Worm (Caenorhabditis elegans) whole organism, L4 larva: ENCODE measurements around the gene ssp-36.

Experiments
- F26F4.8 ChIP-seq: fragments of 200-800 bp; sonication (Bioruptor generic); conservative IDR thresholded peaks from 2 replicates; pipeline ENCODE4 v1.3.6; 2022; ENCODE audit warnings: missing genetic modification characterization, missing compliant biosample characterization
- F37D6.2 ChIP-seq: sonication (generic microtip); optimal IDR thresholded peaks from 2 replicates; lab custom pipeline; 2016; ENCODE audit warnings: mild to moderate bottlenecking, missing genetic modification characterization, missing compliant biosample characterization
- T20F7.1 ChIP-seq: fragments of 200-800 bp; sonication (Bioruptor generic); optimal IDR thresholded peaks from 2 replicates; lab custom pipeline; 2018; ENCODE audit warnings: mild to moderate bottlenecking, missing genetic modification characterization, missing compliant biosample characterization
- Y105C5A.15 ChIP-seq: fragments of 200-800 bp; sonication (Bioruptor generic); IDR thresholded peaks from 2 replicates; pipeline ENCODE4 v1.3.6; 2022; ENCODE audit warnings: missing genetic modification characterization, missing compliant biosample characterization
- Y75B8A.6 ChIP-seq: fragments of 200-800 bp; sonication (Bioruptor generic); IDR thresholded peaks from 2 replicates; pipeline ENCODE4 v1.3.6; 2022; ENCODE audit warnings: missing genetic modification reagents, missing genetic modification characterization, missing compliant biosample characterization
- ZK337.2 ChIP-seq: fragments of 200-800 bp; sonication (Bioruptor generic); IDR thresholded peaks from 2 replicates; pipeline ENCODE4 v1.3.6; 2022; ENCODE audit warnings: missing genetic modification reagents, missing genetic modification characterization, missing compliant biosample characterization
- aha-1 ChIP-seq: fragments of 150-350 bp; peaks from one replicate; lab custom pipeline; 2014; ENCODE audit warnings: missing biosample characterization, missing genetic modification characterization
- aly-2 ChIP-seq: sonication (generic microtip); optimal IDR thresholded peaks from 2 replicates; lab custom pipeline; 2018; ENCODE audit warnings: missing biosample characterization, missing genetic modification characterization
- ama-1 ChIP-seq: fragments of 150-350 bp; optimal IDR thresholded peaks from 2 replicates; lab custom pipeline; 2014; ENCODE audit warnings: inconsistent platforms, mixed read lengths
- attf-4 ChIP-seq: sonication (generic microtip); optimal IDR thresholded peaks from 3 replicates; lab custom pipeline; 2017; ENCODE audit warnings: missing biosample characterization, missing genetic modification characterization
- ceh-20 ChIP-seq: fragments of 200-800 bp; sonication (Bioruptor generic); IDR thresholded peaks from 2 replicates; pipeline ENCODE4 v1.3.6; 2022; ENCODE audit warnings: missing genetic modification reagents, missing genetic modification characterization, missing compliant biosample characterization
- ceh-62 ChIP-seq: sonication (generic microtip); optimal IDR thresholded peaks from 2 replicates; lab custom pipeline; 2017; ENCODE audit warnings: missing biosample characterization, missing genetic modification characterization
- daf-16 ChIP-seq, 3 experiments: sonication (generic microtip); optimal IDR thresholded peaks; 2 replicates each; lab custom pipeline; 2016 to 2017; ENCODE audit warnings: missing genetic modification characterization in 3 of 3, missing genetic modification reagents in 3 of 3, mild to moderate bottlenecking in 2 of 3, missing compliant biosample characterization in 2 of 3, missing biosample characterization in 1 of 3, moderate library complexity in 1 of 3
- daf-8 ChIP-seq: fragments of 200-800 bp; sonication (Bioruptor generic); IDR thresholded peaks from 2 replicates; pipeline ENCODE4 v1.3.6; 2022; ENCODE audit warnings: missing genetic modification characterization, missing compliant biosample characterization
- dpl-1 ChIP-seq: fragments of 150-350 bp; optimal IDR thresholded peaks from 2 replicates; lab custom pipeline; 2014; ENCODE audit warnings: missing biosample characterization, missing genetic modification reagents, missing genetic modification characterization
- dve-1 ChIP-seq: sonication (generic microtip); optimal IDR thresholded peaks from 2 replicates; lab custom pipeline; 2017; ENCODE audit warnings: antibody characterized with exemption, mild to moderate bottlenecking, missing genetic modification characterization, missing compliant biosample characterization; ENCODE audit not compliant: insufficient read depth
- fos-1 ChIP-seq: fragments of 150-350 bp; optimal IDR thresholded peaks from 2 replicates; lab custom pipeline; 2014; ENCODE audit warnings: missing biosample characterization, missing genetic modification characterization
- gei-8 ChIP-seq: fragments of 200-800 bp; sonication (Bioruptor generic); optimal IDR thresholded peaks from 2 replicates; lab custom pipeline; 2018; ENCODE audit warnings: mild to moderate bottlenecking, missing genetic modification characterization, missing compliant biosample characterization
- hif-1 ChIP-seq, 2 experiments: sonication (generic microtip); optimal IDR thresholded peaks; 2 replicates each; lab custom pipeline; 2016 to 2017; ENCODE audit warnings: missing compliant biosample characterization in 2 of 2, missing genetic modification characterization in 2 of 2, missing genetic modification reagents in 2 of 2, missing genotype in 2 of 2, mild to moderate bottlenecking in 1 of 2
- jun-1 ChIP-seq: fragments of 150-350 bp; optimal IDR thresholded peaks from 2 replicates; lab custom pipeline; 2014; ENCODE audit warnings: missing biosample characterization, missing genetic modification reagents, missing genetic modification characterization
- lin-1 ChIP-seq: fragments of 200-800 bp; sonication (Bioruptor generic); IDR thresholded peaks from 2 replicates; pipeline ENCODE4 v1.3.6; 2022; ENCODE audit warnings: missing genetic modification reagents, missing genetic modification characterization, missing compliant biosample characterization
- lin-38 ChIP-seq: fragments of 200-800 bp; sonication (Bioruptor generic); IDR thresholded peaks from 2 replicates; pipeline ENCODE4 v1.3.6; 2022; ENCODE audit warnings: missing genetic modification reagents, missing genetic modification characterization, missing compliant biosample characterization
- lin-39 ChIP-seq: fragments of 150-350 bp; optimal IDR thresholded peaks from 2 replicates; lab custom pipeline; 2014; ENCODE audit warnings: missing biosample characterization, missing genetic modification reagents, missing genetic modification characterization
- lsy-2 ChIP-seq, 2 experiments: fragments of 150-350 bp in 1 of 2; sonication (generic microtip) in 1 of 2; optimal IDR thresholded peaks; 2 replicates each; lab custom pipeline; 2014 to 2017; ENCODE audit warnings: missing biosample characterization in 2 of 2, missing genetic modification characterization in 2 of 2
- madf-9 ChIP-seq: fragments of 200-800 bp; sonication (Bioruptor generic); conservative IDR thresholded peaks from 2 replicates; pipeline ENCODE4 v1.3.6; 2022; ENCODE audit warnings: missing genetic modification reagents, missing genetic modification characterization, missing compliant biosample characterization
- mdl-1 ChIP-seq, 2 experiments: fragments of 150-350 bp in 1 of 2; sonication (generic microtip) in 1 of 2; optimal IDR thresholded peaks; 2 replicates each; lab custom pipeline; 2014 to 2017; ENCODE audit warnings: missing biosample characterization in 2 of 2, missing genetic modification characterization in 2 of 2
- mep-1 ChIP-seq: fragments of 150-350 bp; sonication (generic microtip); optimal IDR thresholded peaks from 3 replicates; lab custom pipeline; 2014; ENCODE audit warnings: missing biosample characterization, missing genetic modification characterization
- mxl-2 ChIP-seq: fragments of 200-800 bp; sonication (Bioruptor generic); conservative IDR thresholded peaks from 2 replicates; pipeline ENCODE4 v1.3.6; 2022; ENCODE audit warnings: missing genetic modification reagents, missing genetic modification characterization, missing compliant biosample characterization
- nhr-111 ChIP-seq: fragments of 200-800 bp; sonication (Bioruptor generic); optimal IDR thresholded peaks from 2 replicates; lab custom pipeline; 2018; ENCODE audit warnings: mild to moderate bottlenecking, missing genetic modification characterization, missing compliant biosample characterization
- nhr-28 ChIP-seq: fragments of 150-350 bp; optimal IDR thresholded peaks from 2 replicates; lab custom pipeline; 2014; ENCODE audit warnings: missing biosample characterization, missing genetic modification characterization
- nhr-41 ChIP-seq: fragments of 200-800 bp; sonication (Bioruptor generic); IDR thresholded peaks from 2 replicates; pipeline ENCODE4 v1.3.6; 2022; ENCODE audit warnings: missing genetic modification reagents, missing genetic modification characterization, missing compliant biosample characterization
- pha-4 ChIP-seq, 2 experiments: fragments of 150-350 bp in 1 of 2; fragments of 200-800 bp in 1 of 2; sonication (Bioruptor generic) in 1 of 2; IDR thresholded peaks in 1 of 2; optimal IDR thresholded peaks in 1 of 2; 2 replicates each; pipeline versions ENCODE4 v1.3.6 to Lab custom; 2014 to 2022; ENCODE audit warnings: missing genetic modification characterization in 2 of 2, missing genetic modification reagents in 2 of 2, missing biosample characterization in 1 of 2, missing compliant biosample characterization in 1 of 2
- rbr-2 ChIP-seq: sonication (generic microtip); optimal IDR thresholded peaks from 2 replicates; lab custom pipeline; 2016; ENCODE audit warnings: missing genotype, missing genetic modification characterization, missing compliant biosample characterization
- sdz-12 ChIP-seq: fragments of 200-800 bp; sonication (Bioruptor generic); optimal IDR thresholded peaks from 2 replicates; lab custom pipeline; 2018; ENCODE audit warnings: mild to moderate bottlenecking, missing genetic modification characterization, missing compliant biosample characterization
- set-16 ChIP-seq: fragments of 200-800 bp; sonication (Bioruptor generic); IDR thresholded peaks from 2 replicates; pipeline ENCODE4 v1.3.6; 2022; ENCODE audit warnings: missing genetic modification reagents, missing genetic modification characterization, missing compliant biosample characterization
- skn-1 ChIP-seq: fragments of 150-350 bp; optimal IDR thresholded peaks from 2 replicates; lab custom pipeline; 2014; ENCODE audit warnings: missing biosample characterization, missing genetic modification characterization
- spr-1 ChIP-seq: sonication (generic microtip); optimal IDR thresholded peaks from 2 replicates; lab custom pipeline; 2016; ENCODE audit warnings: mild to moderate bottlenecking, missing genetic modification characterization, missing compliant biosample characterization
- unc-39 ChIP-seq: sonication (generic microtip); optimal IDR thresholded peaks from 2 replicates; lab custom pipeline; 2017; ENCODE audit warnings: missing biosample characterization, missing genetic modification characterization
- unc-62 ChIP-seq, 3 experiments: fragments of 150-350 bp in 1 of 3; sonication (generic microtip); optimal IDR thresholded peaks in 2 of 3; peaks in 1 of 3; 1 replicate in 1 of 3; 2 replicates in 2 of 3; lab custom pipeline; 2014 to 2017; ENCODE audit warnings: missing biosample characterization in 3 of 3, missing genetic modification characterization in 3 of 3, missing genetic modification reagents in 3 of 3, missing genotype in 1 of 3

The ssp-36 gene

DNA sequence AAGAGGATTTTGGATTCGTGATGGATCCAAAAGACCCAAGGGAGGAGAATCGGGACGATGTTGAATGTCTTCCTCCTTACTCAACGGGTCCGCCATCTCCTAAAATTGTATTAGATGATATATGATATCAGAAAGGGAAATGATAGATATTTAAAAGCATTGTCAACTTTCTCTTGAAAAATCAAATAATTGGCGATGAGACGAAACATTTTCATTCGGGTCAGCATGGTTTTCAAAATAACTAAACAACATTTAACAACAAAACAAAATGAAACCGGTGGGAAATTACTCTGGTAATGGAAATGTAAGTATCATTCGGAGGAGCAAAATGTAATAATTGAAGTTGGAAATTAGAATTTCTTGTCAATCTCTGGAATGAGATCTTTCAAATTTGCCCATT is 30.3 kb upstream of the ssp-36 start, which contains the start of gene pis-1:
Gene pis-1, minus strand, starts transcription at position 101 of the 400 bp plus-strand sequence.
- TF ChIP-seq pha-4 (GFP tag; IDR thresholded peaks at IDR 0.05; lab: Robert Waterston, UW) (no peak), pha-4 (tag; optimal IDR thresholded peaks at IDR 0.05; lab: Kevin White, UChicago) (no peak), unc-39 (no peak), nhr-41 (GFP tag; lab: Robert Waterston, UW) (no peak)

DNA sequence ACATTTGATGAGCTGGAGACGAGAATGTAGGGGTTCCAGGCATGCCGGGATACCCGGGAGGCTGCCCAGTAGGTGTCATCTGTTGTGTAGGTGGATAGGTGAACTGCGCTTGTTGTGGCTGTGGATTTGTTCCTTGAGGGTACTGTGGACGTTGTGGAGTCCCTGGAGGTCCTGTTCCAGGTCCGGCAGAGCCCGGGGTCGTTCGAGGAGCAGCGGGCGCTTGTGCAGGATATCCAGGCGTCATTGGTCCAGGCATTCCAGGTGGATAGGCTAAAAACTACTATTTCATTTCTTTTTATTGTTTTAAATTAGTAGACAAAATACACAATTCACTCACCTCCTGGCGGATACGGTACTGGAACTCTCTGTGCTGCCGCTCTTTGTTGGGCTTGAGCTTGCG is 29.1 kb upstream of the ssp-36 start:
- TF ChIP-seq daf-8 (GFP tag; lab: Robert Waterston, UW) (no peak), dve-1 (tag; lab: Kevin White, UChicago) (no peak), aha-1 (tag; lab: Kevin White, UChicago) (peak; percentile 52), madf-9 (GFP tag; lab: Robert Waterston, UW) (no peak), fos-1 (tag; lab: Kevin White, UChicago) (no peak), lsy-2 (tag; optimal IDR thresholded peaks at IDR 0.05; lab: Kevin White, UChicago) (no peak), set-16 (GFP tag; lab: Robert Waterston, UW) (peak; percentile 65)

DNA sequence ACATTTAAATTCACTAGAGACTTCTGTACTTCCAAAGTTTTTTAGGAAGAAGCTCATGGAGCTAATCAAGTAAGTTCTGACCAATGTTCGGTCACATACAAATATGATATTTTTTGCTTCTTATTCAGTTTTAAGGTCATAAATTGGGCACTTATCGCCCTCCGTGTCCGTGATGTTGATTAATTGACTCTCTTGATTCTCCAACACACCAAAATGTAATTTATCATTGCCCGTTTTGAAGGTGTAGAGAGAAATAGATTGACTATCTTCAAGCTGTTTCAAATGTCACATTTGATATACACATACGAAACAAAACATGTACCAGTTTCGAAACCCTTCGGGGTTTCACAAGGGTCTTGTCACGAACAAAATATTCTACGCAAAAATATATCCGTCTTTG is 24.6 kb upstream of the ssp-36 start:
- peak; percentile 50 for TF ChIP-seq nhr-28 (tag; lab: Kevin White, UChicago)
- TF ChIP-seq unc-62 (GFP tag; optimal IDR thresholded peaks at IDR 0.05 in 1 of 2; lab: Kevin White, UChicago): peak in 1 of 2 experiments; percentile 91
- TF ChIP-seq unc-62 (tag; optimal IDR thresholded peaks at IDR 0.05; lab: Kevin White, UChicago): no peak
- TF ChIP-seq dpl-1 (GFP tag; lab: Kevin White, UChicago): no peak
- TF ChIP-seq, all 104 proteins: peak for 2

DNA sequence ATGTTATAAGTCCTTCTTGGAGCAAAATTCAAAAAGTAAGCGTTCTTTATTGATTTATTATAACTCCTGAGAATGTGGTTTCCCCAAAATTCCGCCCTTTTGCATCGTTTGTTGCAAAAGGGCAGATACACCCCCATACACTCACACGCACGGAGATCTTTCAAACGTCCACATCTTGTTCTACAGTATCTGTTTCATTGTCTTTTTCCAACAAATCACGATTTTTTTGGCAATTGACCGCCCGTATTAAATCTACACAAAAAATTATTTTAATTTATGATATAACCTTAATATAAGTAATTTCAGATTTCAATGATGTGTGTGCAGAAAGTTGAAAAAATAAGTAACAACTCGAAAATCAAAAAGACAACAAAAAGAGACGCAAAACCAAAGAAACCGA is 23.3 kb upstream of the ssp-36 start, which contains the start of gene T13F2.4:
Gene T13F2.4, plus strand, starts transcription at position 301 of the 400 bp plus-strand sequence.
- TF ChIP-seq spr-1 (tag; lab: Kevin White, UChicago) (no peak), mxl-2 (GFP tag; lab: Robert Waterston, UW) (no peak), lin-38 (GFP tag; lab: Robert Waterston, UW) (no peak), jun-1 (tag; lab: Kevin White, UChicago) (no peak), lin-39 (tag; lab: Kevin White, UChicago) (no peak), T20F7.1 (GFP tag; lab: Kevin White, UChicago) (no peak), mep-1 (tag; lab: Kevin White, UChicago) (no peak), aha-1 (tag; lab: Kevin White, UChicago) (no peak), Y105C5A.15 (GFP tag; lab: Robert Waterston, UW) (no peak)
- TF ChIP-seq, all 104 proteins: peak for 0

DNA sequence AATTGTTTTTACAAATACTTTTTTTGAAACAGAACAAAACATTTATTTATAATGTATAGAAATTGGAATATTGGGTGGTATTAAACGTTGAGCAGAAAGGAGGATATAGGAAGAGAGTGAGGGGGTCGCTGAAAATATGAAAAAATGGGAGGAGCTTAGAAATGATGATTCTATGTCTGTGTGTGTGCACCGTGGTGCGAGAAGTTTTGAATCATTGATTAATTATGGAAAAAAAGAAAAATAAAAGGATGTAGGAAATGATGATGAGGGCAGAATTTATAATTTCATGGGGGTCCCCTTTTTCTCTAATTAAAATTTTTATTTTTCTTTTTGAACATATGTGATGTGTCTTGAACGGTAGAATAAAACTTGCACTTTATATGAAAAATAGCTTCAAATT is 18.5 kb upstream of the ssp-36 start, which contains the start of gene sre-4:
Gene sre-4, minus strand, starts transcription at position 101 of the 400 bp plus-strand sequence.
- TF ChIP-seq attf-4 (tag; lab: Kevin White, UChicago) (no peak), ceh-20 (GFP tag; lab: Robert Waterston, UW) (no peak), Y75B8A.6 (no peak), ZK337.2 (GFP tag; lab: Robert Waterston, UW) (no peak), mdl-1 (tag; optimal IDR thresholded peaks at IDR 0.05; lab: Kevin White, UChicago) (no peak), skn-1 (tag; lab: Kevin White, UChicago) (no peak), gei-8 (no peak), daf-16 (GFP tag; optimal IDR thresholded peaks at IDR 0.05; lab: Kevin White, UChicago) (no peak), daf-16 (tag; optimal IDR thresholded peaks at IDR 0.05; lab: Kevin White, UChicago) (no peak), sdz-12 (GFP tag; lab: Kevin White, UChicago) (no peak), ama-1 (no peak), lin-38 (GFP tag; lab: Robert Waterston, UW) (no peak), aly-2 (no peak), hif-1 (tag; optimal IDR thresholded peaks at IDR 0.05; lab: Kevin White, UChicago) (no peak), lin-1 (no peak), F26F4.8 (no peak), F37D6.2 (tag; lab: Kevin White, UChicago) (no peak), rbr-2 (tag; lab: Kevin White, UChicago) (no peak), nhr-111 (GFP tag; lab: Kevin White, UChicago) (no peak), madf-9 (GFP tag; lab: Robert Waterston, UW) (no peak), ceh-62 (tag; lab: Kevin White, UChicago) (no peak)
- TF ChIP-seq, all 104 proteins: peak for 0
